Fruit fly (Drosophila melanogaster) whole organism, embryonic: ENCODE results near the gene BNIP3.

Experiments used
- B-H2 ChIP-seq: fragments of 200-800 bp; sonication (Bioruptor generic); optimal IDR thresholded peaks from 2 replicates; lab custom pipeline; 2018; ENCODE audit warnings: missing biosample characterization, mild to moderate bottlenecking, missing genetic modification characterization
- CG10462 ChIP-seq: fragments of 200-800 bp; sonication (Bioruptor generic); optimal IDR thresholded peaks from 2 replicates; lab custom pipeline; 2016; ENCODE audit warnings: missing biosample characterization, missing genetic modification characterization
- CG10979 ChIP-seq: fragments of 200-800 bp; sonication (Bioruptor generic); optimal IDR thresholded peaks from 2 replicates; lab custom pipeline; 2018; ENCODE audit warnings: missing biosample characterization, mild to moderate bottlenecking, missing genetic modification characterization, moderate library complexity
- CG12659 ChIP-seq: fragments of 200-800 bp; sonication (Bioruptor generic); optimal IDR thresholded peaks from 3 replicates; lab custom pipeline; 2017; ENCODE audit warnings: mild to moderate bottlenecking, missing biosample characterization, missing genetic modification reagents, missing genetic modification characterization
- CG14050 ChIP-seq: fragments of 200-800 bp; sonication (Bioruptor generic); IDR thresholded peaks from 3 replicates; pipeline ENCODE4 v1.3.6; 2022; ENCODE audit warnings: missing biosample characterization, missing genetic modification characterization
- CG14860 ChIP-seq: fragments of 200-800 bp; sonication (Bioruptor generic); IDR thresholded peaks from 3 replicates; pipeline ENCODE4 v1.3.6; 2022; ENCODE audit warnings: missing biosample characterization, missing genetic modification characterization; ENCODE audit not compliant: partially characterized antibody
- CG15011 ChIP-seq: fragments of 200-800 bp; sonication (Bioruptor generic); optimal IDR thresholded peaks from 3 replicates; lab custom pipeline; 2018; ENCODE audit warnings: missing biosample characterization, mild to moderate bottlenecking, missing genetic modification characterization
- CG17359 ChIP-seq: fragments of 200-800 bp; sonication (Bioruptor generic); optimal IDR thresholded peaks from 3 replicates; lab custom pipeline; 2018; ENCODE audit warnings: missing biosample characterization, mild to moderate bottlenecking, missing genetic modification characterization, moderate library complexity
- CG17361 ChIP-seq: fragments of 200-800 bp; sonication (Bioruptor generic); IDR thresholded peaks from 3 replicates; pipeline ENCODE4 v1.3.6; 2022; ENCODE audit warnings: missing biosample characterization, missing genetic modification characterization
- CG17385 ChIP-seq: fragments of 200-800 bp; sonication (Bioruptor generic); optimal IDR thresholded peaks from 3 replicates; lab custom pipeline; 2018; ENCODE audit warnings: missing biosample characterization, mild to moderate bottlenecking, missing genetic modification characterization
- CG1792 ChIP-seq: fragments of 200-800 bp; sonication (Bioruptor generic); optimal IDR thresholded peaks from 2 replicates; lab custom pipeline; 2016; ENCODE audit warnings: missing biosample characterization, missing genetic modification characterization
- CG18011 ChIP-seq: fragments of 200-800 bp; sonication (Bioruptor generic); optimal IDR thresholded peaks from 2 replicates; lab custom pipeline; 2017; ENCODE audit warnings: missing biosample characterization, missing genetic modification characterization, mild to moderate bottlenecking, moderate library complexity, missing genotype
- CG2875 ChIP-seq: fragments of 200-800 bp; sonication (Bioruptor generic); optimal IDR thresholded peaks from 2 replicates; lab custom pipeline; 2017; ENCODE audit warnings: missing biosample characterization, mild to moderate bottlenecking, missing genetic modification characterization, missing genetic modification reagents
- CG30431 ChIP-seq: fragments of 200-800 bp; sonication (Bioruptor generic); optimal IDR thresholded peaks from 2 replicates; lab custom pipeline; 2017; ENCODE audit warnings: missing biosample characterization, missing genetic modification characterization
- CG3407 ChIP-seq: fragments of 200-800 bp; sonication (Bioruptor generic); optimal IDR thresholded peaks from 2 replicates; lab custom pipeline; 2018; ENCODE audit warnings: missing biosample characterization, mild to moderate bottlenecking, missing genetic modification characterization
- CG3995 ChIP-seq: fragments of 200-800 bp; sonication (Bioruptor generic); optimal IDR thresholded peaks from 3 replicates; lab custom pipeline; 2016; ENCODE audit warnings: missing biosample characterization, missing genetic modification characterization
- CG4404 ChIP-seq: fragments of 200-800 bp; sonication (Bioruptor generic); IDR thresholded peaks from 2 replicates; pipeline ENCODE4 v1.3.6; 2022; ENCODE audit warnings: missing biosample characterization, missing genetic modification characterization
- CG4617 ChIP-seq: fragments of 200-800 bp; sonication (Bioruptor generic); optimal IDR thresholded peaks from 3 replicates; lab custom pipeline; 2016; ENCODE audit warnings: missing biosample characterization, missing genetic modification characterization, borderline replicate concordance
- CG5245 ChIP-seq: fragments of 200-800 bp; sonication (Bioruptor generic); optimal IDR thresholded peaks from 3 replicates; lab custom pipeline; 2016; ENCODE audit warnings: missing biosample characterization, missing genetic modification characterization
- CG7928 ChIP-seq: fragments of 200-800 bp; sonication (Bioruptor generic); optimal IDR thresholded peaks from 2 replicates; lab custom pipeline; 2017; ENCODE audit warnings: missing biosample characterization, mild to moderate bottlenecking, missing genetic modification characterization
- CG8478 ChIP-seq: fragments of >200 bp; optimal IDR thresholded peaks from 2 replicates; lab custom pipeline; 2018
- CG8765 ChIP-seq: fragments of 200-800 bp; sonication (Bioruptor generic); IDR thresholded peaks from 2 replicates; pipeline ENCODE4 v1.3.6; 2022; ENCODE audit warnings: missing biosample characterization, missing genetic modification characterization
- CG9817 ChIP-seq: fragments of 200-800 bp; sonication (Bioruptor generic); optimal IDR thresholded peaks from 2 replicates; lab custom pipeline; 2018; ENCODE audit warnings: missing biosample characterization, mild to moderate bottlenecking, missing genetic modification characterization, moderate library complexity
- Dp ChIP-seq: fragments of 200-800 bp; sonication (Bioruptor generic); optimal IDR thresholded peaks from 2 replicates; lab custom pipeline; 2018; ENCODE audit warnings: missing biosample characterization, mild to moderate bottlenecking, missing genetic modification characterization, moderate library complexity
- ERR ChIP-seq: fragments of 200-800 bp; sonication (Bioruptor generic); optimal IDR thresholded peaks from 2 replicates; lab custom pipeline; 2016; ENCODE audit warnings: missing biosample characterization, missing genetic modification characterization
- Fer1 ChIP-seq: fragments of 200-800 bp; sonication (Bioruptor generic); optimal IDR thresholded peaks from 2 replicates; lab custom pipeline; 2017; ENCODE audit warnings: missing biosample characterization, mild to moderate bottlenecking, missing genetic modification characterization
- Fer2 ChIP-seq: fragments of 200-800 bp; sonication (Bioruptor generic); optimal IDR thresholded peaks from 2 replicates; lab custom pipeline; 2018; ENCODE audit warnings: missing biosample characterization, mild to moderate bottlenecking, missing genetic modification characterization, moderate library complexity
- HmgZ ChIP-seq: fragments of 200-800 bp; sonication (Bioruptor generic); optimal IDR thresholded peaks from 2 replicates; lab custom pipeline; 2018; ENCODE audit warnings: missing biosample characterization, mild to moderate bottlenecking, missing genetic modification characterization
- Oli ChIP-seq: fragments of 200-800 bp; sonication (Bioruptor generic); optimal IDR thresholded peaks from 2 replicates; lab custom pipeline; 2018; ENCODE audit warnings: missing biosample characterization, mild to moderate bottlenecking, missing genetic modification characterization, moderate library complexity
- Rfx ChIP-seq: fragments of 200-800 bp; sonication (Bioruptor generic); IDR thresholded peaks from 2 replicates; pipeline ENCODE4 v1.3.6; 2022; ENCODE audit warnings: missing biosample characterization, missing genetic modification characterization
- Scr ChIP-seq: fragments of 200-800 bp; sonication (Bioruptor generic); IDR thresholded peaks from 2 replicates; pipeline ENCODE4 v1.3.6; 2022; ENCODE audit warnings: missing biosample characterization, missing genetic modification characterization; ENCODE audit not compliant: partially characterized antibody
- Usf ChIP-seq: fragments of 200-800 bp; sonication (Bioruptor generic); optimal IDR thresholded peaks from 2 replicates; lab custom pipeline; 2017; ENCODE audit warnings: missing genotype, missing biosample characterization, missing genetic modification characterization
- al ChIP-seq: fragments of 200-800 bp; sonication (Bioruptor generic); IDR thresholded peaks from 2 replicates; pipeline ENCODE4 v1.3.6; 2022; ENCODE audit warnings: missing biosample characterization, missing genetic modification characterization
- cwo ChIP-seq: fragments of 200-800 bp; sonication (Bioruptor generic); optimal IDR thresholded peaks from 3 replicates; lab custom pipeline; 2017; ENCODE audit warnings: missing biosample characterization, missing genetic modification characterization, mild to moderate bottlenecking, moderate library complexity, missing genetic modification reagents
- dysf ChIP-seq: fragments of 200-800 bp; sonication (Bioruptor generic); IDR thresholded peaks from 3 replicates; pipeline ENCODE4 v1.3.6; 2022; ENCODE audit warnings: missing biosample characterization, missing genetic modification characterization
- exex ChIP-seq: fragments of 200-800 bp; sonication (Bioruptor generic); optimal IDR thresholded peaks from 4 replicates; lab custom pipeline; 2018; ENCODE audit warnings: missing biosample characterization, mild to moderate bottlenecking, missing genetic modification characterization, moderate library complexity
- fru ChIP-seq: fragments of >200 bp; optimal IDR thresholded peaks from 2 replicates; lab custom pipeline; 2017
- gcm2 ChIP-seq: fragments of 200-800 bp; sonication (Bioruptor generic); optimal IDR thresholded peaks from 2 replicates; lab custom pipeline; 2016; ENCODE audit warnings: missing biosample characterization, missing genetic modification characterization
- gfzf ChIP-seq: fragments of 200-800 bp; sonication (Bioruptor generic); optimal IDR thresholded peaks from 2 replicates; lab custom pipeline; 2016; ENCODE audit warnings: missing biosample characterization, mild to moderate bottlenecking, missing genetic modification characterization, moderate library complexity
- her ChIP-seq: fragments of 200-800 bp; sonication (Bioruptor generic); optimal IDR thresholded peaks from 2 replicates; lab custom pipeline; 2016; ENCODE audit warnings: missing biosample characterization, missing genetic modification characterization
- klu ChIP-seq: fragments of 200-800 bp; sonication (Bioruptor generic); IDR thresholded peaks from 2 replicates; pipeline ENCODE4 v1.3.6; 2022; ENCODE audit warnings: missing biosample characterization, missing genetic modification characterization
- mam ChIP-seq: fragments of 200-800 bp; sonication (Bioruptor generic); optimal IDR thresholded peaks from 3 replicates; lab custom pipeline; 2016; ENCODE audit warnings: missing biosample characterization, missing genetic modification characterization
- nmo ChIP-seq: fragments of 200-800 bp; sonication (Bioruptor generic); optimal IDR thresholded peaks from 2 replicates; lab custom pipeline; 2018; ENCODE audit warnings: missing biosample characterization, mild to moderate bottlenecking, missing genetic modification characterization, moderate library complexity
- pho ChIP-seq: fragments of 200-800 bp; sonication (Bioruptor generic); optimal IDR thresholded peaks from 2 replicates; lab custom pipeline; 2016; ENCODE audit warnings: missing biosample characterization, missing genetic modification characterization
- pnt ChIP-seq: fragments of 200-800 bp; sonication (Bioruptor generic); optimal IDR thresholded peaks from 3 replicates; lab custom pipeline; 2016; ENCODE audit warnings: missing biosample characterization, missing genetic modification characterization
- repo ChIP-seq: fragments of 200-800 bp; sonication (Bioruptor generic); optimal IDR thresholded peaks from 2 replicates; lab custom pipeline; 2016; ENCODE audit warnings: missing biosample characterization, missing genetic modification characterization
- schlank ChIP-seq: fragments of 200-800 bp; sonication (Bioruptor generic); optimal IDR thresholded peaks from 2 replicates; lab custom pipeline; 2018; ENCODE audit warnings: missing biosample characterization, mild to moderate bottlenecking, missing genetic modification characterization
- sd ChIP-seq: fragments of 200-800 bp; sonication (Bioruptor generic); optimal IDR thresholded peaks from 3 replicates; lab custom pipeline; 2018; ENCODE audit warnings: missing biosample characterization, mild to moderate bottlenecking, missing genetic modification characterization, moderate library complexity
- slp2 ChIP-seq: fragments of 200-800 bp; sonication (Bioruptor generic); optimal IDR thresholded peaks from 2 replicates; lab custom pipeline; 2016; ENCODE audit warnings: missing biosample characterization, missing genetic modification characterization
- unpg ChIP-seq: fragments of 200-800 bp; sonication (Bioruptor generic); optimal IDR thresholded peaks from 3 replicates; lab custom pipeline; 2018; ENCODE audit warnings: missing biosample characterization, mild to moderate bottlenecking, missing genetic modification characterization, moderate library complexity
- zfh2 ChIP-seq: fragments of 200-800 bp; sonication (Bioruptor generic); optimal IDR thresholded peaks from 2 replicates; lab custom pipeline; 2016; ENCODE audit warnings: missing biosample characterization, missing genetic modification characterization

The BNIP3 gene

DNA sequence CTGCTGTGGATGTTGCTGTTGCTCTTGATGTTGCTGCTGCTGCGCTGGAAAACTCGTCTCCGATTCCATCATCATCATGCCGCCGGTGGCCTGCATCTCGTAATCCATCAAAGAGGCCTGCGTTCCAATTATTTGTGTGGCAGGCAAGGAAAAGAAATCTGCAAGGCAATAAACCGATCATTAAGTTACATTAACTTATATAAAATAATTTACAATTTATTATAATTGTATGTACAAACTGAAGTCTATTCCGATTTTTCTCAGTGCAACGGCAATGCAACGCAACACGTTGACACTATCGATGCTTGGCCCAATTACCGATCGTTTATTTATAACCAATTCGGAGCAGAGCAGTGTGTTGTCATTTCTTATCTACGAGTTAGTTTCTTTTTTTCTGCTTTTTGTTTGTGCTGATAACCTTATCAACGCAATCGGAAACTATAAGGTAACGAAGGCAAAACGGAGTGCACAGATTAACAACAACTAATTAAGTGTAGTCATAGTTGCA, 48.1 kb downstream of the BNIP3 start (continued):
- no peak for TF ChIP-seq ERR (GFP tag; lab: Kevin White, UChicago)
- TF ChIP-seq Dp (GFP tag; lab: Kevin White, UChicago), result no peak
- TF ChIP-seq CG14050 (GFP tag; lab: Robert Waterston, UW), result peak; percentile 58
- TF ChIP-seq CG8478 (lab: Kevin White, UChicago), result no peak
- TF ChIP-seq CG10979, result peak; percentile 45
- peak; percentile 49; the same call in 1 of the 2 replicates for TF ChIP-seq Rfx (GFP tag; lab: Robert Waterston, UW)
- no peak for TF ChIP-seq CG1792
- no peak for TF ChIP-seq CG30431 (GFP tag; lab: Kevin White, UChicago)
- TF ChIP-seq sd (tag; lab: Kevin White, UChicago), result no peak
- no peak for TF ChIP-seq CG14860 (GFP tag; lab: Robert Waterston, UW)
- TF ChIP-seq unpg (GFP tag; lab: Kevin White, UChicago), result peak; percentile 65
- TF ChIP-seq slp2 (GFP tag; lab: Kevin White, UChicago), result no peak
- TF ChIP-seq zfh2 (GFP tag; lab: Kevin White, UChicago), result no peak
- TF ChIP-seq pho (GFP tag; lab: Kevin White, UChicago), result no peak
- TF ChIP-seq klu (GFP tag; lab: Robert Waterston, UW), result no peak
- peak; percentile 63 for TF ChIP-seq Fer1 (GFP tag; lab: Kevin White, UChicago)
- TF ChIP-seq fru (lab: Kevin White, UChicago), result no peak
- TF ChIP-seq CG8765 (GFP tag; lab: Robert Waterston, UW), result no peak
- no peak for TF ChIP-seq al
- TF ChIP-seq dysf (GFP tag; lab: Robert Waterston, UW), result peak; percentile 74
- no peak for TF ChIP-seq gcm2
- TF ChIP-seq CG3995 (GFP tag; lab: Kevin White, UChicago), result no peak
- no peak for TF ChIP-seq mam
- 0 out of 2 replicates have a peak, but pooled peaks have one; percentile 14 for TF ChIP-seq CG4404 (GFP tag; lab: Robert Waterston, UW)
- TF ChIP-seq schlank (tag; lab: Kevin White, UChicago), result no peak
- no peak for TF ChIP-seq CG18011 (GFP tag; lab: Kevin White, UChicago)
- TF ChIP-seq CG2875, result peak; percentile 56
- TF ChIP-seq repo (GFP tag; lab: Kevin White, UChicago), result no peak
- TF ChIP-seq CG17361 (GFP tag; lab: Robert Waterston, UW), result no peak
- no peak for TF ChIP-seq B-H2
- no peak for TF ChIP-seq Usf (GFP tag; lab: Kevin White, UChicago)
- peak; percentile 68 for TF ChIP-seq Oli (tag; lab: Kevin White, UChicago)
- TF ChIP-seq CG4617 (GFP tag; lab: Kevin White, UChicago), result no peak
- peak; percentile 23 for TF ChIP-seq nmo (GFP tag; lab: Kevin White, UChicago)
- TF ChIP-seq CG3407, result peak; percentile 21
- TF ChIP-seq HmgZ (tag; lab: Kevin White, UChicago), result peak; percentile 1
- TF ChIP-seq CG12659, result peak; percentile 53
- peak; percentile 15 for TF ChIP-seq her (GFP tag; lab: Kevin White, UChicago)
- peak; percentile 39 for TF ChIP-seq CG17385 (GFP tag; lab: Kevin White, UChicago)
- TF ChIP-seq pnt (GFP tag; lab: Kevin White, UChicago), result no peak
- TF ChIP-seq exex (tag; lab: Kevin White, UChicago), result peak; percentile 89
- TF ChIP-seq Scr, result 0 out of 2 replicates have a peak, but pooled peaks have one; percentile 9
- TF ChIP-seq CG5245 (GFP tag; lab: Kevin White, UChicago), result peak; percentile 46
- TF ChIP-seq CG9817 (tag; lab: Kevin White, UChicago), result no peak
- TF ChIP-seq gfzf (GFP tag; lab: Kevin White, UChicago), result no peak
- TF ChIP-seq CG7928 (GFP tag; lab: Kevin White, UChicago), result no peak
- TF ChIP-seq CG10462 (GFP tag; lab: Kevin White, UChicago), result no peak
- peak; percentile 0 for TF ChIP-seq CG15011 (GFP tag; lab: Kevin White, UChicago)
- TF ChIP-seq CG17359, result peak; percentile 59
- no peak for TF ChIP-seq Fer2
- peak; percentile 14 for TF ChIP-seq cwo (GFP tag; lab: Kevin White, UChicago)
